Worm (Caenorhabditis elegans) whole organism, L4/young adult: ENCODE results near the gene Y54F10AR.2.
"Not testable (repeated sequence)": the region's sequence is repeated elsewhere in the genome, so short reads cannot be mapped to it uniquely, and the experiment has no call there.

Experiments
- W03F9.2 ChIP-seq: fragments of 150-350 bp; optimal IDR thresholded peaks from 2 replicates; lab custom pipeline; 2014; ENCODE audit warnings: missing biosample characterization, missing genetic modification characterization
- dao-5 ChIP-seq: sonication (generic microtip); optimal IDR thresholded peaks from 2 replicates; lab custom pipeline; 2016; ENCODE audit warnings: missing genotype, missing genetic modification characterization, moderate library complexity, missing compliant biosample characterization
- him-1 ChIP-seq: sonication (generic microtip); optimal IDR thresholded peaks from 2 replicates; lab custom pipeline; 2016; ENCODE audit warnings: missing genotype, missing genetic modification reagents, missing genetic modification characterization, missing compliant biosample characterization

The Y54F10AR.2 gene

ce11 chrIII:2576360-2577259 is 5.3 kb upstream of the Y54F10AR.2 start:
- peak; percentile 49 for TF ChIP-seq him-1 (tag; lab: Kevin White, UChicago)
- no peak for TF ChIP-seq dao-5 (tag; lab: Kevin White, UChicago)

ce11 chrIII:2575635-2576164 is 4.4 kb upstream of the Y54F10AR.2 start, which contains the start of gene Y54F10AR.1:
Y54F10AR.1 (minus strand) TSS chrIII:2575685.
- no peak for TF ChIP-seq dao-5 (tag; lab: Kevin White, UChicago)
- TF ChIP-seq him-1 (tag; lab: Kevin White, UChicago) = no peak
- TF ChIP-seq W03F9.2 (tag; lab: Kevin White, UChicago) = no peak

- TF ChIP-seq dao-5 (tag; lab: Kevin White, UChicago) = no peak
- TF ChIP-seq him-1 (tag; lab: Kevin White, UChicago) = no peak
- TF ChIP-seq W03F9.2 (tag; lab: Kevin White, UChicago) = no peak
These were observed 1.1 kb upstream of the Y54F10AR.2 start for ce11 chrIII:2572421-2572820.

ce11 chrIII:2563883-2564282 is 7.5 kb downstream of the Y54F10AR.2 start, which contains the start of gene Y54F10AM.11:
Y54F10AM.11 (minus strand) TSS chrIII:2563983.
- not testable (repeated sequence) for TF ChIP-seq dao-5, him-1, W03F9.2 (tag; lab: Kevin White, UChicago)

ce11 chrIII:2563033-2563656 is 8.2 kb downstream of the Y54F10AR.2 start:
- no peak for TF ChIP-seq him-1 (tag; lab: Kevin White, UChicago)
- no peak for TF ChIP-seq dao-5 (tag; lab: Kevin White, UChicago)
- no peak for TF ChIP-seq W03F9.2 (tag; lab: Kevin White, UChicago)

ce11 chrIII:2561410-2561809 is 9.9 kb downstream of the Y54F10AR.2 start, which contains the start of gene nhr-239:
nhr-239 (plus strand) TSS chrIII:2561710.
- TF ChIP-seq W03F9.2 (tag; lab: Kevin White, UChicago) (no peak), dao-5 (tag; lab: Kevin White, UChicago) (no peak), him-1 (tag; lab: Kevin White, UChicago) (no peak)

- TF ChIP-seq dao-5 (tag; lab: Kevin White, UChicago) (no peak), him-1 (tag; lab: Kevin White, UChicago) (no peak), W03F9.2 (tag; lab: Kevin White, UChicago) (no peak)
These were observed 10.6 kb downstream of the Y54F10AR.2 start for ce11 chrIII:2560763-2561162.

- TF ChIP-seq W03F9.2 (tag; lab: Kevin White, UChicago) (no peak), dao-5 (tag; lab: Kevin White, UChicago) (no peak), him-1 (tag; lab: Kevin White, UChicago) (no peak)
These were observed 17.8 kb downstream of the Y54F10AR.2 start for ce11 chrIII:2553579-2553978.

- TF ChIP-seq W03F9.2 (tag; lab: Kevin White, UChicago) (no peak), him-1 (tag; lab: Kevin White, UChicago) (no peak), dao-5 (tag; lab: Kevin White, UChicago) (no peak)
These were observed 19.0 kb downstream of the Y54F10AR.2 start for ce11 chrIII:2552382-2552781.

ce11 chrIII:2551981-2552380 is 19.4 kb downstream of the Y54F10AR.2 start:
- TF ChIP-seq him-1 (tag; lab: Kevin White, UChicago) = no peak
- TF ChIP-seq dao-5 (tag; lab: Kevin White, UChicago) = no peak
- TF ChIP-seq W03F9.2 (tag; lab: Kevin White, UChicago) = no peak

- no peak for TF ChIP-seq him-1 (tag; lab: Kevin White, UChicago)
- TF ChIP-seq W03F9.2 (tag; lab: Kevin White, UChicago) = no peak
- no peak for TF ChIP-seq dao-5 (tag; lab: Kevin White, UChicago)
These were observed 21.7 kb downstream of the Y54F10AR.2 start, which contains the start of gene feh-1 for ce11 chrIII:2549620-2550019. feh-1 (plus strand) TSS chrIII:2549920.

- no peak for TF ChIP-seq dao-5 (tag; lab: Kevin White, UChicago)
- TF ChIP-seq W03F9.2 (tag; lab: Kevin White, UChicago) = no peak
- no peak for TF ChIP-seq him-1 (tag; lab: Kevin White, UChicago)
These were observed 25.0 kb downstream of the Y54F10AR.2 start for ce11 chrIII:2546298-2546697.

ce11 chrIII:2540520-2540919 is 30.8 kb downstream of the Y54F10AR.2 start:
- TF ChIP-seq dao-5 (tag; lab: Kevin White, UChicago) = no peak
- TF ChIP-seq him-1 (tag; lab: Kevin White, UChicago) = no peak
- TF ChIP-seq W03F9.2 (tag; lab: Kevin White, UChicago) = no peak
